Fruit fly (Drosophila melanogaster): ENCODE measurements around the gene Spc25.
A peak's percentile ranks its signal among the peaks of the same experiment; 100 is the strongest.

Gene Spc25

dm6 chr3R:12963491-12963890 is 1.9 kb downstream of the Spc25 start, which contains the start of gene Cyp304a1:
Gene Cyp304a1 (plus strand): TSS chr3R:12963791.
- no peak for TF ChIP-seq Sp1 (GFP tag; optimal IDR thresholded peaks at IDR 0.05)

- peak; percentile 50 for TF ChIP-seq h (GFP tag; optimal IDR thresholded peaks at IDR 0.05)
- TF ChIP-seq lola (GFP tag; optimal IDR thresholded peaks at IDR 0.05) = no peak
- TF ChIP-seq CG32264 (GFP tag; optimal IDR thresholded peaks at IDR 0.05) = no peak
- no peak for TF ChIP-seq Hnf4 (GFP tag; optimal IDR thresholded peaks at IDR 0.05)
- TF ChIP-seq jim (GFP tag; optimal IDR thresholded peaks at IDR 0.05) = no peak
Measured at dm6 chr3R:12964043-12964442, 2.5 kb downstream of the Spc25 start.

- TF ChIP-seq pan (optimal IDR thresholded peaks at IDR 0.05) = no peak
- no peak for TF ChIP-seq Hr83 (GFP tag; optimal IDR thresholded peaks at IDR 0.05; ENCODE audit: poor library complexity, severe bottlenecking)
- no peak for TF ChIP-seq ey (GFP tag; optimal IDR thresholded peaks at IDR 0.05)
- TF ChIP-seq Abd-B (GFP tag; optimal IDR thresholded peaks at IDR 0.05) = no peak
- no peak for TF ChIP-seq GATAd (GFP tag; optimal IDR thresholded peaks at IDR 0.05)
- no peak for TF ChIP-seq Vsx2 (GFP tag; optimal IDR thresholded peaks at IDR 0.05; ENCODE audit: partially characterized antibody)
- no peak for TF ChIP-seq dsf (GFP tag; optimal IDR thresholded peaks at IDR 0.05; ENCODE audit: borderline replicate concordance)
- no peak for TF ChIP-seq rgr (GFP tag; optimal IDR thresholded peaks at IDR 0.05)
- no peak for TF ChIP-seq br (GFP tag; optimal IDR thresholded peaks at IDR 0.05)
- no peak for TF ChIP-seq usp (GFP tag; optimal IDR thresholded peaks at IDR 0.05)
- TF ChIP-seq sage (GFP tag; optimal IDR thresholded peaks at IDR 0.05) = no peak
Measured at dm6 chr3R:12967612-12968011, 6.1 kb downstream of the Spc25 start, which contains the start of the genes CG14384 and grsm. Gene CG14384 (minus strand): TSS chr3R:12967712. Gene grsm (minus strand): TSS chr3R:12967712.

- TF ChIP-seq OdsH (GFP tag; optimal IDR thresholded peaks at IDR 0.05) (no peak), Hnf4 (GFP tag; optimal IDR thresholded peaks at IDR 0.05) (no peak), brk (GFP tag; optimal IDR thresholded peaks at IDR 0.05) (no peak), woc (GFP tag; optimal IDR thresholded peaks at IDR 0.05) (no peak), sage (GFP tag; optimal IDR thresholded peaks at IDR 0.05) (no peak), Sp1 (GFP tag; optimal IDR thresholded peaks at IDR 0.05) (no peak), CG32264 (GFP tag; optimal IDR thresholded peaks at IDR 0.05) (no peak), GATAd (GFP tag; optimal IDR thresholded peaks at IDR 0.05) (no peak), dl (GFP tag; optimal IDR thresholded peaks at IDR 0.05; ENCODE audit: insufficient read depth in 1 of 2, partially characterized antibody in 2 of 2) (no peak), dmrt93B (GFP tag; optimal IDR thresholded peaks at IDR 0.05) (no peak), Dif (GFP tag; optimal IDR thresholded peaks at IDR 0.05; ENCODE audit: partially characterized antibody) (no peak), br (GFP tag; optimal IDR thresholded peaks at IDR 0.05) (no peak), Vsx2 (GFP tag; optimal IDR thresholded peaks at IDR 0.05; ENCODE audit: partially characterized antibody) (no peak), fru (GFP tag; optimal IDR thresholded peaks at IDR 0.05) (no peak), psq (GFP tag; optimal IDR thresholded peaks at IDR 0.05) (no peak)
Measured at dm6 chr3R:12972106-12972505, 10.6 kb downstream of the Spc25 start.

- no peak for TF ChIP-seq woc (GFP tag; optimal IDR thresholded peaks at IDR 0.05)
- TF ChIP-seq Myc (optimal IDR thresholded peaks at IDR 0.05) = no peak
- peak; percentile 47 for TF ChIP-seq OdsH (GFP tag; optimal IDR thresholded peaks at IDR 0.05)
- TF ChIP-seq CrebA (GFP tag; optimal IDR thresholded peaks at IDR 0.05; ENCODE audit: borderline replicate concordance) = no peak
- TF ChIP-seq N (GFP tag; optimal IDR thresholded peaks at IDR 0.05) = no peak
- TF ChIP-seq fru (GFP tag; optimal IDR thresholded peaks at IDR 0.05) = peak; percentile 33
- peak; percentile 26 for TF ChIP-seq Dif (GFP tag; optimal IDR thresholded peaks at IDR 0.05; ENCODE audit: partially characterized antibody)
- TF ChIP-seq rgr (GFP tag; optimal IDR thresholded peaks at IDR 0.05) = peak; percentile 1
- peak in 1 of 2 experiments; percentile 53 for TF ChIP-seq foxo (GFP tag; optimal IDR thresholded peaks at IDR 0.05)
- TF ChIP-seq psq (GFP tag; optimal IDR thresholded peaks at IDR 0.05) = peak; percentile 23
- TF ChIP-seq pan (optimal IDR thresholded peaks at IDR 0.05) = no peak
- TF ChIP-seq CG32264 (GFP tag; optimal IDR thresholded peaks at IDR 0.05) = no peak
Measured at dm6 chr3R:12974447-12974846, 12.9 kb downstream of the Spc25 start.

dm6 chr3R:12975223-12975622 is 13.7 kb downstream of the Spc25 start:
- TF ChIP-seq Dfd (GFP tag; optimal IDR thresholded peaks at IDR 0.05) (peak; percentile 95), Abd-B (GFP tag; optimal IDR thresholded peaks at IDR 0.05) (no peak)

All from whole organism, wandering third instar larva.